Worm (Caenorhabditis elegans): ENCODE measurements around the gene ceh-7.

ce11 chrII:8695783-8696182, 7.8 kb downstream of the ceh-7 start, which contains the start of gene C34C6.10:
- TF ChIP-seq ekl-4 (GFP tag; IDR thresholded peaks at IDR 0.05) = no peak
- TF ChIP-seq unc-62 (GFP tag; optimal IDR thresholded peaks at IDR 0.05) = no peak
- TF ChIP-seq lsl-1 (GFP tag; optimal IDR thresholded peaks at IDR 0.05) = no peak
- TF ChIP-seq repo-1 (tag; optimal IDR thresholded peaks at IDR 0.05) = no peak
- TF ChIP-seq hlh-26 (GFP tag; conservative IDR thresholded peaks at IDR 0.05) = no peak

Data from whole organism, young adult.